Worm (Caenorhabditis elegans): ENCODE measurements around the gene srt-54.

The srt-54 gene

ce11 chrII:129770-130169 lies 12.8 kb downstream of the srt-54 start:
- TF ChIP-seq sox-2 (GFP tag; IDR thresholded peaks at IDR 0.05) (no peak), ama-1 (optimal IDR thresholded peaks at IDR 0.05) (no peak), ceh-18 (tag; optimal IDR thresholded peaks at IDR 0.05) (no peak), odd-2 (tag; optimal IDR thresholded peaks at IDR 0.05) (no peak), lim-6 (tag; optimal IDR thresholded peaks at IDR 0.05) (no peak), hlh-13 (GFP tag; optimal IDR thresholded peaks at IDR 0.05) (no peak), K09A11.1 (tag; optimal IDR thresholded peaks at IDR 0.05; ENCODE audit: insufficient read depth) (no peak), fkh-10 (GFP tag; optimal IDR thresholded peaks at IDR 0.05) (no peak), ceh-14 (tag; optimal IDR thresholded peaks at IDR 0.05) (no peak), pag-3 (tag; optimal IDR thresholded peaks at IDR 0.05; ENCODE audit: borderline replicate concordance) (no peak), nfya-1 (tag; optimal IDR thresholded peaks at IDR 0.05) (no peak), ceh-9 (tag; optimal IDR thresholded peaks at IDR 0.05) (no peak), hlh-8 (tag; optimal IDR thresholded peaks at IDR 0.05) (no peak), ceh-45 (GFP tag; IDR thresholded peaks at IDR 0.05) (no peak), pat-9 (tag; optimal IDR thresholded peaks at IDR 0.05) (no peak), ceh-34 (tag; optimal IDR thresholded peaks at IDR 0.05) (no peak), ceh-31 (tag; optimal IDR thresholded peaks at IDR 0.05) (no peak), unc-3 (GFP tag; conservative IDR thresholded peaks at IDR 0.05) (no peak), unc-3 (tag; optimal IDR thresholded peaks at IDR 0.05) (no peak)

ce11 chrII:133548-134275 lies 16.7 kb downstream of the srt-54 start, which contains the start of gene cwn-1:
Gene cwn-1 (minus strand): TSS chrII:133598.
- TF ChIP-seq hlh-8 (tag; optimal IDR thresholded peaks at IDR 0.05) (peak; percentile 48), ceh-18 (tag; optimal IDR thresholded peaks at IDR 0.05) (no peak), unc-55 (GFP tag; optimal IDR thresholded peaks at IDR 0.05) (peak; percentile 89)

- TF ChIP-seq hlh-30 (tag; optimal IDR thresholded peaks at IDR 0.05; ENCODE audit: insufficient read depth) (no peak), rnt-1 (tag; optimal IDR thresholded peaks at IDR 0.05) (no peak), sox-4 (tag; optimal IDR thresholded peaks at IDR 0.05) (no peak), nhr-232 (tag; optimal IDR thresholded peaks at IDR 0.05) (no peak), pat-9 (tag; optimal IDR thresholded peaks at IDR 0.05) (no peak), pag-3 (tag; optimal IDR thresholded peaks at IDR 0.05; ENCODE audit: borderline replicate concordance) (no peak), elt-4 (tag; optimal IDR thresholded peaks at IDR 0.05) (no peak), fkh-10 (GFP tag; optimal IDR thresholded peaks at IDR 0.05) (no peak), pax-1 (tag; optimal IDR thresholded peaks at IDR 0.05) (no peak), ceh-18 (tag; optimal IDR thresholded peaks at IDR 0.05) (no peak), pha-2 (tag; optimal IDR thresholded peaks at IDR 0.05) (no peak), hlh-6 (tag; optimal IDR thresholded peaks at IDR 0.05) (no peak), sdc-2 (tag; optimal IDR thresholded peaks at IDR 0.05) (no peak), eyg-1 (tag; optimal IDR thresholded peaks at IDR 0.05) (no peak)
These were observed 18.1 kb downstream of the srt-54 start, which contains the start of gene K10B4.1 for ce11 chrII:135166-135565. Gene K10B4.1 (plus strand): TSS chrII:135466.

- TF ChIP-seq elt-4 (tag; optimal IDR thresholded peaks at IDR 0.05): no peak
- no peak for TF ChIP-seq hlh-13 (GFP tag; optimal IDR thresholded peaks at IDR 0.05)
These were observed 29.9 kb downstream of the srt-54 start, which contains the start of gene T25D3.4 for ce11 chrII:146933-147332. Gene T25D3.4 (plus strand): TSS chrII:147233.

- no peak for TF ChIP-seq ceh-18 (tag; optimal IDR thresholded peaks at IDR 0.05)
- no peak for TF ChIP-seq tbx-7 (tag; optimal IDR thresholded peaks at IDR 0.05)
- no peak for TF ChIP-seq K09A11.1 (tag; optimal IDR thresholded peaks at IDR 0.05; ENCODE audit: insufficient read depth)
These were observed 34.5 kb downstream of the srt-54 start for ce11 chrII:151495-151894.

ce11 chrII:152283-152682 lies 35.3 kb downstream of the srt-54 start, which contains the start of gene T25D3.3:
Gene T25D3.3 (plus strand): TSS chrII:152583.
- TF ChIP-seq sdc-2 (tag; optimal IDR thresholded peaks at IDR 0.05) (no peak), ceh-9 (tag; optimal IDR thresholded peaks at IDR 0.05) (no peak), unc-55 (GFP tag; optimal IDR thresholded peaks at IDR 0.05) (no peak), rnt-1 (tag; optimal IDR thresholded peaks at IDR 0.05) (no peak), pqm-1 (tag; optimal IDR thresholded peaks at IDR 0.05) (no peak), ztf-16 (tag; optimal IDR thresholded peaks at IDR 0.05) (no peak)
